Worm (Caenorhabditis elegans) whole organism, mixed stage, embryonic: Measurements from ENCODE around the gene M05D6.1.

Experiments
- M03D4.4 ChIP-seq: sonication (generic microtip); optimal IDR thresholded peaks from 2 replicates; lab custom pipeline; 2017; ENCODE audit warnings: mild to moderate bottlenecking, missing genetic modification characterization, missing compliant biosample characterization
- blmp-1 ChIP-seq: fragments of 150-350 bp; optimal IDR thresholded peaks from 2 replicates; lab custom pipeline; 2014; ENCODE audit warnings: missing biosample characterization, missing genetic modification characterization
- elt-1 ChIP-seq: sonication (generic microtip); optimal IDR thresholded peaks from 2 replicates; lab custom pipeline; 2017; ENCODE audit warnings: missing genetic modification characterization, mild to moderate bottlenecking, missing compliant biosample characterization, antibody characterized with exemption, moderate library complexity, borderline replicate concordance; ENCODE audit not compliant: insufficient read depth
- lin-13 ChIP-seq: fragments of 150-350 bp; optimal IDR thresholded peaks from 2 replicates; lab custom pipeline; 2014; ENCODE audit warnings: missing biosample characterization, missing genetic modification characterization
- lsy-2 ChIP-seq: fragments of 150-350 bp; optimal IDR thresholded peaks from 2 replicates; lab custom pipeline; 2014; ENCODE audit warnings: missing biosample characterization, missing genetic modification characterization
- nhr-237 ChIP-seq: fragments of 150-350 bp; optimal IDR thresholded peaks from 2 replicates; lab custom pipeline; 2014; ENCODE audit warnings: missing biosample characterization, missing genetic modification characterization
- pha-4 ChIP-seq: fragments of 150-350 bp; optimal IDR thresholded peaks from 2 replicates; lab custom pipeline; 2018; ENCODE audit warnings: missing biosample characterization, missing genetic modification reagents, missing genetic modification characterization
- unc-62 ChIP-seq: fragments of 150-350 bp; optimal IDR thresholded peaks from 2 replicates; lab custom pipeline; 2014; ENCODE audit warnings: missing biosample characterization, missing genetic modification reagents, missing genetic modification characterization
- zip-8 ChIP-seq: fragments of 150-350 bp; optimal IDR thresholded peaks from 2 replicates; lab custom pipeline; 2014; ENCODE audit warnings: missing biosample characterization, missing genetic modification characterization
- ztf-11 ChIP-seq: fragments of 150-350 bp; optimal IDR thresholded peaks from 2 replicates; lab custom pipeline; 2014; ENCODE audit warnings: missing biosample characterization, missing genetic modification characterization

DNA sequence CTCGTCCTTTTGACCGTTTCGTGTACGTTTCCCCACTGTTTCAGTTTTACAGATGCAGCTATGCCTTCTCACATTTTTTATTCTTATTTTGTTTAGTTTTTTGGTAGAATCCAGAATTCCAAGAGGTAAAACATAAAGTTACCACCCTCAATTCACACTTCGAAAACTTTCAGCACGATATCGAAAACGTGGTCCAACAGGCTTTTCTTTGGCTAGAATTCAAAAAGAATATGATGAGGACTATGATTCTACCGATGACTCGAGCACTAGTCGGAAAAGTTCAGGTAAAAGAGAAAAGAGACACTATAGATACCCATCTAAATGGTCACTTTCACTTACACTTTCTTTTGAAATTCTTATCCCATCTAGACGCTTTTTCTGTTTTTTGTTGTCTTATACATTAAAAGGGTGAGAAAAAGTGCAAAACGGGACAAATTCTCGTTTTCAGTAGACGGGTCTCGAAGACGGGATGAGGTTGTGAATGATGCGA is 19.1 kb upstream of the M05D6.1 start, which contains the start of gene M05D6.9:
- TF ChIP-seq nhr-237 (tag; lab: Kevin White, UChicago) (no peak), unc-62 (GFP tag; lab: Kevin White, UChicago) (no peak), ztf-11 (tag; lab: Kevin White, UChicago) (no peak), blmp-1 (tag; lab: Kevin White, UChicago) (no peak), lsy-2 (tag; lab: Kevin White, UChicago) (no peak), elt-1 (tag; lab: Kevin White, UChicago) (no peak), lin-13 (tag; lab: Kevin White, UChicago) (no peak), zip-8 (tag; lab: Kevin White, UChicago) (no peak), M03D4.4 (no peak), pha-4 (tag; lab: Kevin White, UChicago) (no peak)
